Worm (Caenorhabditis elegans) whole organism, L4/young adult: ENCODE data around the gene cyp-34A9.

ENCODE experiments used
- W03F9.2 ChIP-seq: fragments of 150-350 bp; optimal IDR thresholded peaks from 2 replicates; lab custom pipeline; 2014; ENCODE audit warnings: missing biosample characterization, missing genetic modification characterization
- dao-5 ChIP-seq: sonication (generic microtip); optimal IDR thresholded peaks from 2 replicates; lab custom pipeline; 2016; ENCODE audit warnings: missing genotype, missing genetic modification characterization, moderate library complexity, missing compliant biosample characterization
- him-1 ChIP-seq: sonication (generic microtip); optimal IDR thresholded peaks from 2 replicates; lab custom pipeline; 2016; ENCODE audit warnings: missing genotype, missing genetic modification reagents, missing genetic modification characterization, missing compliant biosample characterization

cyp-34A9 gene

DNA sequence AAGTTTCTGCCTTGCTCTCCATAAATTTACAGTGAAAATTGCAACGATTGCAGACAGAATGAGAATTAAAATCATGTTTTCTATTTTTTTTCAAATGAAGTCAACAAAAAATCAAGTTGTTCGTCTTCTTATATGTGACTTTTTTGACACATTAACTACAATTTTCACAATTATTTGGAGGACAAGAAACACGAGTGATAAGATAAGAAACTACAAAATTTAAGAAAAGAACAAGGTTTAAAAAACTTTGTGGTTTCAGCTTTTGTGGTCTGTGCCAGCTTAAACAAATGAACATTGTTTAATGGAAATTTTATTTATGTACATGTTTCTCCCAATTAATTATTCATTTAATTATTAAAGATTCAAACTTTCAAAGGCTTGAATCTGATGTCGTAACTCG lies at the start of gene cyp-34A9:
Gene cyp-34A9, minus strand, starts transcription at position 131 of the 400 bp plus-strand sequence.
- TF ChIP-seq him-1 (tag; lab: Kevin White, UChicago) (no peak), W03F9.2 (tag; lab: Kevin White, UChicago) (no peak), dao-5 (no peak)

- TF ChIP-seq him-1 (tag; lab: Kevin White, UChicago) (no peak), dao-5 (no peak)
Observed at ce11 chrV:4019188-4019587, 48.8 kb upstream of the cyp-34A9 start, which contains the start of gene K09D9.3. K09D9.3 (plus strand) TSS chrV:4019488.

ce11 chrV:4018591-4018990 lies 48.3 kb upstream of the cyp-34A9 start:
- TF ChIP-seq W03F9.2 (tag; lab: Kevin White, UChicago) (no peak), dao-5 (no peak), him-1 (tag; lab: Kevin White, UChicago) (no peak)

ce11 chrV:4016780-4017179 lies 46.4 kb upstream of the cyp-34A9 start, which contains the start of gene srw-89:
srw-89 (plus strand) TSS chrV:4017080.
- TF ChIP-seq W03F9.2 (tag; lab: Kevin White, UChicago) (no peak), dao-5 (no peak), him-1 (tag; lab: Kevin White, UChicago) (no peak)

DNA sequence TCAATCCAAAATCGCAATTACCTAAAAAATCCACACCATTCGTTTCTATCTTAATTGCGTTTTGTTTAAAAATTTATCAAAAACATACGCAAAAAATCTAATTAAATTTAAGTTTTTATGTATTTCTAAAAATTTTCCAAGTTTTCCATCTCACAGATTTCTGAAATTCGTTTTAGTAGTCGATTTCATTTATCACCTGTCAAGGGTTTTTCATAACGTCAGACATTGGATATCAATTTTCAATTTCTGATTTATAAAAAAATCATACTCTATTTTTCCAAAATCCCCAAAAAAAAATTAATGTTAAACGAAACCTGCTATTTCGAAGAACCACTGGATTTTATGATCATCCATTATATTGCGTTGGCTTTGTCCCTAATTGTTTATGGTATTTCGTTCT lies 39.8 kb upstream of the cyp-34A9 start, which contains the start of gene srh-4:
Gene srh-4, plus strand, starts transcription at position 301 of the 400 bp plus-strand sequence.
- TF ChIP-seq W03F9.2 (tag; lab: Kevin White, UChicago) (no peak), dao-5 (no peak), him-1 (tag; lab: Kevin White, UChicago) (no peak)

DNA sequence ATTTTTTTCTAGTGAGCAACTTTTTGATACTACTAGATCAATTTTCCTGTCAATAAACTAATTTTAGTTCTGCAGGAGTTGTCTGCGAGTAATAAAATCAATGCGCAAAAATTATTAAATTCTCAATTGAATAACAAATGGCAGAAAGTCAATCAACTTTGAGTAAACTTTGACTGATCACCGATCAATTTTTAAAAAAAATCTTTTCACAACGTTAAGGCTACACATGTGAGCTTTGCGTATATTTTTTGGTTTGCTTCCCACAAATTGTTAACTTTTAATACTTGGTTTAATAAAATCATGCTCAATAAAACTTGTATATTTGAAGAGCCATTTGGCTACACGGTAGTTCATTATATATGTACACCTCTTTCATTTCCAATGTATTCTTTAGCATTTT lies 37.6 kb upstream of the cyp-34A9 start, which contains the start of gene srh-7:
Gene srh-7, plus strand, starts transcription at position 301 of the 400 bp plus-strand sequence.
- TF ChIP-seq him-1 (tag; lab: Kevin White, UChicago), result no peak
- TF ChIP-seq dao-5, result no peak
- TF ChIP-seq W03F9.2 (tag; lab: Kevin White, UChicago), result no peak

DNA sequence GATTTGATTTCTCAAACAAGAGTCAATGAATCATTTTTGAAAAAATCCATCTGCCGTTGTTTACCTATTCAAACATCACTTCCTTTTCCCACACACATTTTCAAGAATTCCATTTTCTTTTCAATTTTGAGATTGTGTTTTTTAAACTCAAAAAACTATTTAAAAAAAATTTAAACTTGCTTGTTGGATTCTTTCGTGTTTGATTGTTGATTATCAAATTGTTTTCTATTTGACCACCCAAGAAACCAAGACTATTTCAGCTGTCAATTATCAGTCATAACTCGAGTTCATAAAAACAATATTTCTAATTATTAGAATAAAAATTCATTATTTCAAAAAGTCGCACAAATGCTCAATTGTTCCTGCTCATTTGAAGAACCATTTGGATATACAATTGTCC lies 34.9 kb upstream of the cyp-34A9 start, which contains the start of gene srh-8:
Gene srh-8, plus strand, starts transcription at position 301 of the 400 bp plus-strand sequence.
- TF ChIP-seq dao-5 (no peak), W03F9.2 (tag; lab: Kevin White, UChicago) (no peak), him-1 (tag; lab: Kevin White, UChicago) (no peak)

DNA sequence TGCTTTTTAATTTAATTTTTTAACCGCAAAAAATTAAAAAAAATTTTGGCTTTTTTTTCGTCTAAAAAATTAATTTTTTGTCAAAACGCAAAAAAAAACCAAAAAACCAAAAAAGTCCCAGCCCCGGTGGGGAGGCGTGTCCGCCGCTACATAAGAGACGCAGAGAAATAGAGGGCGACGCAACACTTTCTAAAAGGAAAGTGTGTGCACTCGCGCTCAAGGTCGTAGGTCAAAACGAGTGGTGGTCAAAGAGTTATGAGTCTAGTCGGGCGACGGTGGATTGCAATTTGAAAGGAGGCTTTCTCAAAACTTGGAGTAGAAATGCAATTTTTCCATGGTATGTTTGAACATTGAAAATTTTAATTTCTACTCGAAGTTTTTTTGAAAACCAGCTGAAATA lies 34.2 kb upstream of the cyp-34A9 start:
- no peak for TF ChIP-seq dao-5
- TF ChIP-seq W03F9.2 (tag; lab: Kevin White, UChicago), result no peak
- TF ChIP-seq him-1 (tag; lab: Kevin White, UChicago), result no peak

ce11 chrV:3995838-3996237 lies 25.5 kb upstream of the cyp-34A9 start, which contains the start of gene srx-62:
srx-62 (minus strand) TSS chrV:3995938.
- TF ChIP-seq dao-5, result no peak
- no peak for TF ChIP-seq him-1 (tag; lab: Kevin White, UChicago)
- TF ChIP-seq W03F9.2 (tag; lab: Kevin White, UChicago), result no peak

DNA sequence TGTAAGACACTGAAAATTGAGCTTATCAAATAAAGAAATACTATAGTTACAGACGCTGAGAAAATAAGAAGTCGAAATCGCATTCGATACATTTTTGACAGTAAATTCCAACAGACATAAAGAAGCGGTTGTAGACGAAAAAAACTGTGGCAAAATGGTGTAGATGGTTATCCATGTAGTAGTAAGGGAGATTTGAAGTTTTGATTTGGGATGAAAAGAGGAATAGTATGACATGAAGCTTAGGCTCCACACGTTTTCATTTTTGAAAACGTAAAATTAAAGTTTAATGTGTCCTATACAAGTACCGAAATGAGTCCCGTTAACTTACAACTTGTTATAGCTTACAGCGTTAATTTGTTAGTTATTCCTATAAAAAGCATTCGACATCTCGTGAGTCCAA lies 23.7 kb upstream of the cyp-34A9 start, which contains the start of gene K09D9.9:
Gene K09D9.9, minus strand, starts transcription at position 101 of the 400 bp plus-strand sequence.
- TF ChIP-seq dao-5, result no peak
- no peak for TF ChIP-seq W03F9.2 (tag; lab: Kevin White, UChicago)
- TF ChIP-seq him-1 (tag; lab: Kevin White, UChicago), result no peak

- TF ChIP-seq dao-5, result no peak
- TF ChIP-seq him-1 (tag; lab: Kevin White, UChicago), result no peak
- TF ChIP-seq W03F9.2 (tag; lab: Kevin White, UChicago), result no peak
Observed at ce11 chrV:3992334-3992733, 22.0 kb upstream of the cyp-34A9 start.

ce11 chrV:3989070-3989469 lies 18.7 kb upstream of the cyp-34A9 start, which contains the start of gene nlp-27:
nlp-27 (plus strand) TSS chrV:3989378.
- TF ChIP-seq him-1 (tag; lab: Kevin White, UChicago), result no peak
- no peak for TF ChIP-seq W03F9.2 (tag; lab: Kevin White, UChicago)
- TF ChIP-seq dao-5, result no peak

DNA sequence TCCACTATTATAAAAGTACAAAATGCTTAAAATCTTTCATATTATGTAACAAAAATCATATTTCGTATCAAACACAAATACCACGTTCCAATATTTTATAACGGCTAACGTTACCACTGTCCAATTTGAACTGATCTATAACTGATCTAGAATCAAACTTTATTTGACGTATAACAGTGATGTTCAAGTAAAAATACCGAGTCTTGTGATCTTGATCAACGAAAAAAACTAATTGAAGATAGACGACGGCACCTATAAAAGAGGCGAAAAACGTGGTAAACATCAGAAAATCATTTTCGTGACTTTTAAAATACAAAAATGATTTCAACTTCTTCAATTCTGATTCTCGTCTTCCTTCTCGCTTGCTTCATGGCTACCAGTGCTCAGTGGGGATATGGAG lies 17.3 kb upstream of the cyp-34A9 start, which contains the start of gene nlp-28:
Gene nlp-28, plus strand, starts transcription at position 285 of the 400 bp plus-strand sequence.
- TF ChIP-seq dao-5 (no peak), W03F9.2 (tag; lab: Kevin White, UChicago) (no peak), him-1 (tag; lab: Kevin White, UChicago) (no peak)

DNA sequence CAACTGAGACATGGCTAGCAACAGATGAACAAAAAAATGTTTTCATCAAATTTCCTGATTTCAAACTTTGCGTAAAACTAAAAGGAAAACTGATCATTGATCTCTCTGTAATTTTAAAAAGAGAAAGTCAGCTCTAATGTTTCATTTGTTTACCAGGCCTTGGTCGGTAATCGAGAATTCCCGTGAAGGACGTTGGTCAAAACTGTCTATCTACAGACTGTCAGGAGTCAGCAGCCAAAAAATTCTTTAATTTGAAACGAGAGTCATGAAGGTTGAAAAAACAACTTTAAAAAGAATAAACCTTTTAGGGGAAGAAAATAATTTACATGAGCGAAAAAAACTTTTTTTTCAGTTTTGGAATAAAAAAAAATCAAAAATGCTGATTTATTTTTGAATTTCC lies 14.8 kb upstream of the cyp-34A9 start:
- TF ChIP-seq him-1 (tag; lab: Kevin White, UChicago) (no peak), W03F9.2 (tag; lab: Kevin White, UChicago) (no peak), dao-5 (no peak)

DNA sequence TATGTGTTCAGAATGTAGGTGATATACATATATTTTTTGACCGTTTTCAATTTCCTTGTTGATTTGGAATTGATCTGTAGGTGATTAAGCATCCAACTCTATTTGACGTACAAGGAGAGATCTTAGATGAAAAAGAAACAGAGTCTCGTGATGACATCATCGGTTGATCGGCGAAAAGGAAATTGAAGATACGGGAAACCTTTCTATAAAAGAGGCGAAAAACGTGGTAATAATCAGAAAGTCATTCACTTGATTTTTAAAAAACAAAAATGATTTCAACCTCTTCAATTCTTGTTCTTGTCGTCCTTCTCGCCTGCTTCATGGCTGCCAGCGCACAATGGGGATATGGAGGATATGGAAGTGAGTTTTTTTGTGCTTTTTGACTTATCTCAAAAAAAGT lies 13.8 kb upstream of the cyp-34A9 start, which contains the start of gene nlp-29:
Gene nlp-29, plus strand, starts transcription at position 248 of the 400 bp plus-strand sequence.
- TF ChIP-seq him-1 (tag; lab: Kevin White, UChicago) (no peak), dao-5 (no peak), W03F9.2 (tag; lab: Kevin White, UChicago) (no peak)
